Fruit fly (Drosophila melanogaster) whole organism, prepupa: ENCODE data around the gene Mhc.

ENCODE experiments used
- Blimp-1 ChIP-seq: fragments of 200-800 bp; sonication (Bioruptor generic); optimal IDR thresholded peaks from 3 replicates; lab custom pipeline; 2017; ENCODE audit warnings: missing biosample characterization, missing genetic modification characterization, mild to moderate bottlenecking, moderate library complexity, missing genetic modification reagents
- CG10631 ChIP-seq: fragments of 200-800 bp; sonication (Bioruptor generic); optimal IDR thresholded peaks from 2 replicates; lab custom pipeline; 2016; ENCODE audit warnings: missing biosample characterization, missing genetic modification characterization
- CG11294 ChIP-seq: fragments of 200-800 bp; sonication (Bioruptor generic); IDR thresholded peaks from 2 replicates; pipeline ENCODE4 v1.3.6; 2022; ENCODE audit warnings: missing biosample characterization, missing genetic modification characterization
- CG11762 ChIP-seq: fragments of 200-800 bp; sonication (Bioruptor generic); optimal IDR thresholded peaks from 3 replicates; lab custom pipeline; 2016; ENCODE audit warnings: missing biosample characterization, missing genetic modification characterization; ENCODE audit not compliant: insufficient read depth
- CG11902 ChIP-seq: fragments of 200-800 bp; sonication (Bioruptor generic); optimal IDR thresholded peaks from 3 replicates; lab custom pipeline; 2016; ENCODE audit warnings: missing biosample characterization, missing genetic modification characterization
- CG15336 ChIP-seq: fragments of 200-800 bp; sonication (Bioruptor generic); IDR thresholded peaks from 2 replicates; pipeline ENCODE4 v1.3.6; 2022; ENCODE audit warnings: missing biosample characterization, missing genetic modification characterization
- CG1621 ChIP-seq: fragments of 200-800 bp; sonication (Bioruptor generic); optimal IDR thresholded peaks from 3 replicates; lab custom pipeline; 2018; ENCODE audit warnings: missing biosample characterization, mild to moderate bottlenecking, missing genetic modification characterization
- CG16779 ChIP-seq: fragments of 200-800 bp; sonication (Bioruptor generic); optimal IDR thresholded peaks from 3 replicates; lab custom pipeline; 2017; ENCODE audit warnings: missing biosample characterization, mild to moderate bottlenecking, missing genetic modification characterization
- CG3032 ChIP-seq: fragments of 200-800 bp; optimal IDR thresholded peaks from 2 replicates; lab custom pipeline; 2019; ENCODE audit warnings: missing biosample characterization, mild to moderate bottlenecking, missing genetic modification characterization, moderate library complexity
- CG31627 ChIP-seq: fragments of 200-800 bp; sonication (Bioruptor generic); optimal IDR thresholded peaks from 3 replicates; lab custom pipeline; 2016; ENCODE audit warnings: missing biosample characterization, missing genetic modification characterization
- CG34406 ChIP-seq: fragments of 200-800 bp; sonication (Bioruptor generic); optimal IDR thresholded peaks from 3 replicates; lab custom pipeline; 2016; ENCODE audit warnings: missing biosample characterization, missing genetic modification characterization
- CG4318 ChIP-seq: fragments of 200-800 bp; sonication (Bioruptor generic); optimal IDR thresholded peaks from 3 replicates; lab custom pipeline; 2017; ENCODE audit warnings: missing biosample characterization, mild to moderate bottlenecking, missing genetic modification characterization
- CG6163 ChIP-seq: fragments of 200-800 bp; sonication (Bioruptor generic); IDR thresholded peaks from 3 replicates; pipeline ENCODE4 v1.3.6; 2022; ENCODE audit warnings: missing biosample characterization, missing genetic modification characterization
- CG6276 ChIP-seq: fragments of 200-800 bp; sonication (Bioruptor generic); optimal IDR thresholded peaks from 2 replicates; lab custom pipeline; 2017; ENCODE audit warnings: missing biosample characterization, mild to moderate bottlenecking, missing genetic modification characterization
- CG6792 ChIP-seq: fragments of 200-800 bp; sonication (Bioruptor generic); optimal IDR thresholded peaks from 3 replicates; lab custom pipeline; 2016; ENCODE audit warnings: missing biosample characterization, missing genetic modification characterization
- CG6854 ChIP-seq: fragments of 200-800 bp; sonication (Bioruptor generic); optimal IDR thresholded peaks from 2 replicates; lab custom pipeline; 2017; ENCODE audit warnings: missing biosample characterization, mild to moderate bottlenecking, missing genetic modification characterization
- CG7368 ChIP-seq: fragments of 200-800 bp; sonication (Bioruptor generic); optimal IDR thresholded peaks from 3 replicates; lab custom pipeline; 2016; ENCODE audit warnings: missing biosample characterization, missing genetic modification characterization
- CG8119 ChIP-seq: fragments of 200-800 bp; sonication (Bioruptor generic); IDR thresholded peaks from 3 replicates; pipeline ENCODE4 v1.3.6; 2022; ENCODE audit warnings: missing biosample characterization, missing genetic modification characterization
- CG8319 ChIP-seq: fragments of 200-800 bp; sonication (Bioruptor generic); optimal IDR thresholded peaks from 3 replicates; lab custom pipeline; 2016; ENCODE audit warnings: missing biosample characterization, missing genetic modification characterization
- Eip75B ChIP-seq: fragments of 200-800 bp; sonication (Bioruptor generic); optimal IDR thresholded peaks from 3 replicates; lab custom pipeline; 2016; ENCODE audit warnings: missing biosample characterization, missing genetic modification characterization
- Eip78C ChIP-seq: fragments of 200-800 bp; sonication (Bioruptor generic); peaks from one replicate; lab custom pipeline; 2016; ENCODE audit warnings: missing biosample characterization, missing genetic modification characterization
- Ets21C ChIP-seq: fragments of 200-800 bp; sonication (Bioruptor generic); optimal IDR thresholded peaks from 3 replicates; lab custom pipeline; 2016; ENCODE audit warnings: missing biosample characterization, missing genetic modification characterization
- Ets96B ChIP-seq: fragments of 200-800 bp; optimal IDR thresholded peaks from 2 replicates; lab custom pipeline; 2019; ENCODE audit warnings: missing biosample characterization, mild to moderate bottlenecking, missing genetic modification characterization, moderate library complexity
- Gug ChIP-seq: fragments of 200-800 bp; sonication (Bioruptor generic); IDR thresholded peaks from 2 replicates; pipeline ENCODE4 v1.3.6; 2022; ENCODE audit warnings: missing biosample characterization, missing genetic modification characterization
- Hr38 ChIP-seq: sonication (Bioruptor generic); optimal IDR thresholded peaks from 2 replicates; lab custom pipeline; 2016; ENCODE audit warnings: missing biosample characterization, missing genetic modification characterization
- Hr39 ChIP-seq: fragments of 200-800 bp; sonication (Bioruptor generic); optimal IDR thresholded peaks from 2 replicates; lab custom pipeline; 2016; ENCODE audit warnings: missing biosample characterization, missing genetic modification characterization
- Hr4 ChIP-seq: fragments of 200-800 bp; sonication (Bioruptor generic); optimal IDR thresholded peaks from 3 replicates; lab custom pipeline; 2016; ENCODE audit warnings: missing biosample characterization, missing genetic modification characterization
- Lpt ChIP-seq: fragments of 200-800 bp; sonication (Bioruptor generic); optimal IDR thresholded peaks from 3 replicates; lab custom pipeline; 2016; ENCODE audit warnings: missing biosample characterization, missing genetic modification characterization
- Sox102F ChIP-seq: fragments of 200-800 bp; sonication (Bioruptor generic); optimal IDR thresholded peaks from 2 replicates; lab custom pipeline; 2016; ENCODE audit warnings: missing biosample characterization, mild to moderate bottlenecking, missing genetic modification characterization
- Sox15 ChIP-seq: fragments of 200-800 bp; sonication (Bioruptor generic); optimal IDR thresholded peaks from 3 replicates; lab custom pipeline; 2016; ENCODE audit warnings: missing biosample characterization, missing genetic modification characterization
- achi ChIP-seq: fragments of 200-800 bp; sonication (Bioruptor generic); optimal IDR thresholded peaks from 3 replicates; lab custom pipeline; 2016; ENCODE audit warnings: missing biosample characterization, missing genetic modification characterization
- acj6 ChIP-seq: fragments of 200-800 bp; sonication (Bioruptor generic); optimal IDR thresholded peaks from 3 replicates; lab custom pipeline; 2016; ENCODE audit warnings: missing biosample characterization, missing genetic modification characterization
- cyc ChIP-seq: fragments of 200-800 bp; sonication (Bioruptor generic); optimal IDR thresholded peaks from 3 replicates; lab custom pipeline; 2016; ENCODE audit warnings: missing biosample characterization, missing genetic modification characterization
- dac ChIP-seq: fragments of 200-800 bp; sonication (Bioruptor generic); optimal IDR thresholded peaks from 2 replicates; lab custom pipeline; 2017; ENCODE audit warnings: missing biosample characterization, mild to moderate bottlenecking, missing genetic modification characterization
- eg ChIP-seq: fragments of 200-800 bp; sonication (Bioruptor generic); IDR thresholded peaks from 3 replicates; pipeline ENCODE4 v1.3.6; 2022; ENCODE audit warnings: missing biosample characterization, missing genetic modification characterization
- esn ChIP-seq: fragments of 200-800 bp; sonication (Bioruptor generic); optimal IDR thresholded peaks from 2 replicates; lab custom pipeline; 2016; ENCODE audit warnings: missing biosample characterization, mild to moderate bottlenecking, missing genetic modification characterization, moderate library complexity
- fd59A ChIP-seq: fragments of 200-800 bp; sonication (Bioruptor generic); optimal IDR thresholded peaks from 2 replicates; lab custom pipeline; 2017; ENCODE audit warnings: missing biosample characterization, mild to moderate bottlenecking, missing genetic modification characterization, missing genetic modification reagents
- fd85E ChIP-seq: fragments of 200-800 bp; sonication (Bioruptor generic); optimal IDR thresholded peaks from 3 replicates; lab custom pipeline; 2016; ENCODE audit warnings: missing biosample characterization, missing genetic modification characterization
- fkh ChIP-seq: fragments of 200-800 bp; sonication (Bioruptor generic); optimal IDR thresholded peaks from 3 replicates; lab custom pipeline; 2017; ENCODE audit warnings: missing biosample characterization, mild to moderate bottlenecking, missing genetic modification characterization, moderate library complexity
- lz ChIP-seq: fragments of 200-800 bp; sonication (Bioruptor generic); optimal IDR thresholded peaks from 3 replicates; lab custom pipeline; 2016; ENCODE audit warnings: missing biosample characterization, missing genetic modification characterization
- net ChIP-seq: fragments of 200-800 bp; sonication (Bioruptor generic); optimal IDR thresholded peaks from 3 replicates; lab custom pipeline; 2016; ENCODE audit warnings: missing biosample characterization, missing genetic modification characterization
- pdm3 ChIP-seq: fragments of 200-800 bp; sonication (Bioruptor generic); optimal IDR thresholded peaks from 3 replicates; lab custom pipeline; 2016; ENCODE audit warnings: missing biosample characterization, missing genetic modification characterization
- salr ChIP-seq, 2 experiments: fragments of 200-800 bp; sonication (Bioruptor generic); optimal IDR thresholded peaks; 3 replicates each; lab custom pipeline; 2016 to 2018; ENCODE audit warnings: missing biosample characterization in 2 of 2, missing genetic modification characterization in 2 of 2, mild to moderate bottlenecking in 1 of 2
- spab ChIP-seq: fragments of 200-800 bp; sonication (Bioruptor generic); optimal IDR thresholded peaks from 2 replicates; lab custom pipeline; 2017; ENCODE audit warnings: missing biosample characterization, mild to moderate bottlenecking, missing genetic modification characterization, missing genetic modification reagents
- ss ChIP-seq, 2 experiments: fragments of 200-800 bp; sonication (Bioruptor generic); optimal IDR thresholded peaks; 2 replicates in 1 of 2; 3 replicates in 1 of 2; lab custom pipeline; 2017 to 2018; ENCODE audit warnings: mild to moderate bottlenecking in 2 of 2, missing biosample characterization in 2 of 2, missing genetic modification characterization in 2 of 2, moderate library complexity in 1 of 2
- svp ChIP-seq: fragments of 200-800 bp; sonication (Bioruptor generic); peaks from one replicate; lab custom pipeline; 2016; ENCODE audit warnings: missing biosample characterization, missing genetic modification characterization
- vri ChIP-seq: fragments of 200-800 bp; sonication (Bioruptor generic); optimal IDR thresholded peaks from 3 replicates; lab custom pipeline; 2016; ENCODE audit warnings: missing biosample characterization, mild to moderate bottlenecking, missing genetic modification characterization

Gene Mhc

dm6 chr2L:16803638-16804037 is 37.3 kb downstream of the Mhc start (continued):
- peak; percentile 74 for TF ChIP-seq Hr4 (GFP tag; lab: Kevin White, UChicago)
- peak; percentile 77 for TF ChIP-seq Eip78C (GFP tag; lab: Kevin White, UChicago)
- TF ChIP-seq Gug (GFP tag; lab: Robert Waterston, UW): peak; percentile 49
- TF ChIP-seq fkh: no peak
- TF ChIP-seq lz (GFP tag; lab: Kevin White, UChicago): no peak
- TF ChIP-seq CG4318 (GFP tag; lab: Kevin White, UChicago): peak; percentile 46
- no peak for TF ChIP-seq esn
- TF ChIP-seq fd85E (GFP tag; lab: Kevin White, UChicago): no peak
- no peak for TF ChIP-seq Sox102F (GFP tag; lab: Kevin White, UChicago)
- TF ChIP-seq CG6163 (GFP tag; lab: Robert Waterston, UW): 0 out of 3 replicates have a peak, but pooled peaks have one; percentile 36
- no peak for TF ChIP-seq net (GFP tag; lab: Kevin White, UChicago)
- TF ChIP-seq Hr39 (GFP tag; lab: Kevin White, UChicago): no peak
- no peak for TF ChIP-seq CG6792 (GFP tag; lab: Kevin White, UChicago)
- TF ChIP-seq CG3032 (tag; lab: Kevin White, UChicago): no peak
- peak; percentile 27 for TF ChIP-seq pdm3 (GFP tag; lab: Kevin White, UChicago)
- no peak for TF ChIP-seq CG11762
- TF ChIP-seq Ets96B (tag; lab: Kevin White, UChicago): peak; percentile 9
- no peak for TF ChIP-seq CG6854 (GFP tag; lab: Kevin White, UChicago)
- no peak for TF ChIP-seq spab
- no peak for TF ChIP-seq CG10631 (GFP tag; lab: Kevin White, UChicago)
- TF ChIP-seq cyc (GFP tag; lab: Kevin White, UChicago): no peak

dm6 chr2L:16804376-16804934 is 38.1 kb downstream of the Mhc start, which contains the start of gene CG13272:
TSS of gene CG13272 (plus strand) at chr2L:16804884.
- TF ChIP-seq eg (GFP tag; lab: Robert Waterston, UW) (no peak), CG7368 (GFP tag; lab: Kevin White, UChicago) (no peak), net (GFP tag; lab: Kevin White, UChicago) (no peak), Hr38 (GFP tag; lab: Kevin White, UChicago) (no peak), Hr39 (GFP tag; lab: Kevin White, UChicago) (no peak), CG11762 (no peak), CG10631 (GFP tag; lab: Kevin White, UChicago) (no peak), salr (GFP tag; optimal IDR thresholded peaks at IDR 0.05; lab: Kevin White, UChicago) (no peak), CG11902 (GFP tag; lab: Kevin White, UChicago) (no peak), Sox102F (GFP tag; lab: Kevin White, UChicago) (no peak), Gug (GFP tag; lab: Robert Waterston, UW) (peak; percentile 26; the same call in 1 of the 2 replicates), fd85E (GFP tag; lab: Kevin White, UChicago) (no peak), pdm3 (GFP tag; lab: Kevin White, UChicago) (peak; percentile 26), Sox15 (no peak), Ets21C (GFP tag; lab: Kevin White, UChicago) (no peak), dac (GFP tag; lab: Kevin White, UChicago) (peak; percentile 52), Lpt (GFP tag; lab: Kevin White, UChicago) (no peak), CG15336 (peak; percentile 68), esn (no peak), spab (no peak), CG6276 (peak; percentile 43), acj6 (GFP tag; lab: Kevin White, UChicago) (peak; percentile 11), Eip75B (no peak), CG11294 (no peak), CG3032 (tag; lab: Kevin White, UChicago) (no peak), Blimp-1 (GFP tag; lab: Kevin White, UChicago) (peak; percentile 17), svp (GFP tag; lab: Kevin White, UChicago) (peak; percentile 29), Ets96B (tag; lab: Kevin White, UChicago) (no peak), CG6854 (GFP tag; lab: Kevin White, UChicago) (no peak), cyc (GFP tag; lab: Kevin White, UChicago) (no peak), CG6163 (GFP tag; lab: Robert Waterston, UW) (no peak), CG34406 (GFP tag; lab: Kevin White, UChicago) (no peak), vri (GFP tag; lab: Kevin White, UChicago) (no peak), CG16779 (tag; lab: Kevin White, UChicago) (no peak), achi (GFP tag; lab: Kevin White, UChicago) (no peak), CG8119 (peak; percentile 48; the same call in 2 of the 3 replicates), CG1621 (tag; lab: Kevin White, UChicago) (no peak), fd59A (GFP tag; lab: Kevin White, UChicago) (no peak), CG4318 (GFP tag; lab: Kevin White, UChicago) (peak; percentile 59), CG31627 (GFP tag; lab: Kevin White, UChicago) (no peak), CG8319 (GFP tag; lab: Kevin White, UChicago) (no peak), ss (GFP tag; optimal IDR thresholded peaks at IDR 0.05; lab: Kevin White, UChicago) (no peak)
